Fruit fly (Drosophila melanogaster) whole organism, embryonic: ENCODE results near the gene Gprk2.

Experiments used
- ATbp ChIP-seq: fragments of 200-800 bp; sonication (Bioruptor generic); optimal IDR thresholded peaks from 2 replicates; lab custom pipeline; 2017; ENCODE audit warnings: missing biosample characterization, mild to moderate bottlenecking, missing genetic modification characterization, missing genetic modification reagents
- Asciz ChIP-seq: fragments of 200-800 bp; sonication (Bioruptor generic); optimal IDR thresholded peaks from 2 replicates; lab custom pipeline; 2017; ENCODE audit warnings: missing biosample characterization, mild to moderate bottlenecking, missing genetic modification characterization, missing genetic modification reagents
- B-H2 ChIP-seq: fragments of 200-800 bp; sonication (Bioruptor generic); optimal IDR thresholded peaks from 2 replicates; lab custom pipeline; 2018; ENCODE audit warnings: missing biosample characterization, mild to moderate bottlenecking, missing genetic modification characterization
- Bteb2 ChIP-seq: fragments of 200-800 bp; sonication (Bioruptor generic); optimal IDR thresholded peaks from 2 replicates; lab custom pipeline; 2016; ENCODE audit warnings: missing biosample characterization, missing genetic modification characterization
- CG10274 ChIP-seq: fragments of 200-800 bp; sonication (Bioruptor generic); optimal IDR thresholded peaks from 3 replicates; lab custom pipeline; 2017; ENCODE audit warnings: missing biosample characterization, mild to moderate bottlenecking, missing genetic modification characterization
- CG11560 ChIP-seq: fragments of 200-800 bp; sonication (Bioruptor generic); IDR thresholded peaks from 3 replicates; pipeline ENCODE4 v1.3.6; 2022; ENCODE audit warnings: missing biosample characterization, missing genetic modification characterization
- CG13296 ChIP-seq: fragments of 200-800 bp; sonication (Bioruptor generic); optimal IDR thresholded peaks from 3 replicates; lab custom pipeline; 2018; ENCODE audit warnings: missing biosample characterization, mild to moderate bottlenecking, missing genetic modification characterization
- CG15479 ChIP-seq: fragments of 200-800 bp; sonication (Bioruptor generic); optimal IDR thresholded peaks from 3 replicates; lab custom pipeline; 2019; ENCODE audit warnings: missing biosample characterization, mild to moderate bottlenecking, missing genetic modification characterization, moderate library complexity
- CG18476 ChIP-seq: fragments of 200-800 bp; sonication (Bioruptor generic); optimal IDR thresholded peaks from 2 replicates; lab custom pipeline; 2016; ENCODE audit warnings: missing biosample characterization, mild to moderate bottlenecking, missing genetic modification characterization
- CG18764 ChIP-seq: fragments of 200-800 bp; sonication (Bioruptor generic); optimal IDR thresholded peaks from 3 replicates; lab custom pipeline; 2016; ENCODE audit warnings: missing biosample characterization, missing genetic modification characterization
- CG31441 ChIP-seq: fragments of 200-800 bp; sonication (Bioruptor generic); IDR thresholded peaks from 2 replicates; pipeline ENCODE4 v1.3.6; 2022; ENCODE audit warnings: missing biosample characterization, missing genetic modification characterization
- CG33213 ChIP-seq: fragments of 200-800 bp; sonication (Bioruptor generic); optimal IDR thresholded peaks from 3 replicates; lab custom pipeline; 2016; ENCODE audit warnings: missing biosample characterization, missing genetic modification characterization
- CG34422 ChIP-seq: fragments of 200-800 bp; sonication (Bioruptor generic); IDR thresholded peaks from 3 replicates; pipeline ENCODE4 v1.3.6; 2022; ENCODE audit warnings: missing biosample characterization, missing genetic modification characterization
- CG4360 ChIP-seq: fragments of 200-800 bp; sonication (Bioruptor generic); IDR thresholded peaks from 2 replicates; pipeline ENCODE4 v1.3.6; 2022; ENCODE audit warnings: missing biosample characterization, missing genetic modification characterization
- CG5180 ChIP-seq: fragments of 200-800 bp; sonication (Bioruptor generic); optimal IDR thresholded peaks from 3 replicates; lab custom pipeline; 2017; ENCODE audit warnings: missing biosample characterization, missing genetic modification characterization, mild to moderate bottlenecking, moderate library complexity, missing genetic modification reagents
- CG7839 ChIP-seq: fragments of 200-800 bp; sonication (Bioruptor generic); optimal IDR thresholded peaks from 3 replicates; lab custom pipeline; 2018; ENCODE audit warnings: missing biosample characterization, mild to moderate bottlenecking, missing genetic modification characterization, moderate library complexity
- D19A ChIP-seq: fragments of 200-800 bp; optimal IDR thresholded peaks from 3 replicates; lab custom pipeline; 2019; ENCODE audit warnings: missing biosample characterization, mild to moderate bottlenecking, missing genetic modification characterization, moderate library complexity
- Dad ChIP-seq: fragments of 200-800 bp; sonication (Bioruptor generic); optimal IDR thresholded peaks from 3 replicates; lab custom pipeline; 2016; ENCODE audit warnings: missing biosample characterization, missing genetic modification characterization
- Hmx ChIP-seq: fragments of 200-800 bp; sonication (Bioruptor generic); optimal IDR thresholded peaks from 2 replicates; lab custom pipeline; 2016; ENCODE audit warnings: missing biosample characterization, missing genetic modification characterization
- Hr3 ChIP-seq: fragments of 200-800 bp; sonication (Bioruptor generic); optimal IDR thresholded peaks from 3 replicates; lab custom pipeline; 2016; ENCODE audit warnings: missing biosample characterization, missing genetic modification characterization
- Lhr ChIP-seq: fragments of 200-800 bp; sonication (Bioruptor generic); optimal IDR thresholded peaks from 3 replicates; lab custom pipeline; 2017; ENCODE audit warnings: mild to moderate bottlenecking, missing biosample characterization, missing genetic modification reagents, missing genetic modification characterization
- Lpt ChIP-seq: fragments of >200 bp; optimal IDR thresholded peaks from 2 replicates; lab custom pipeline; 2018; ENCODE audit warnings: missing biosample characterization, missing genetic modification characterization
- Mrtf ChIP-seq: fragments of 200-800 bp; sonication (Bioruptor generic); IDR thresholded peaks from 3 replicates; pipeline ENCODE4 v1.3.6; 2022; ENCODE audit warnings: missing biosample characterization, missing genetic modification characterization
- Nf-YB ChIP-seq: fragments of 200-800 bp; sonication (Bioruptor generic); optimal IDR thresholded peaks from 3 replicates; lab custom pipeline; 2019; ENCODE audit warnings: missing biosample characterization, mild to moderate bottlenecking, missing genetic modification characterization, moderate library complexity
- Sin3A ChIP-seq: fragments of >200 bp; optimal IDR thresholded peaks from 2 replicates; lab custom pipeline; 2018
- Vsx1 ChIP-seq: fragments of 200-800 bp; sonication (Bioruptor generic); optimal IDR thresholded peaks from 2 replicates; lab custom pipeline; 2017; ENCODE audit warnings: missing biosample characterization, mild to moderate bottlenecking, missing genetic modification characterization, missing genetic modification reagents
- amos ChIP-seq: fragments of 200-800 bp; sonication (Bioruptor generic); IDR thresholded peaks from 2 replicates; pipeline ENCODE4 v1.3.6; 2022; ENCODE audit warnings: missing biosample characterization, missing genetic modification characterization; ENCODE audit not compliant: partially characterized antibody
- dm ChIP-seq: fragments of 200-800 bp; sonication (Bioruptor generic); optimal IDR thresholded peaks from 3 replicates; lab custom pipeline; 2016; ENCODE audit warnings: missing biosample characterization, missing genetic modification characterization
- dpn ChIP-seq, 2 experiments: fragments of 200-800 bp; sonication (Bioruptor generic); optimal IDR thresholded peaks; 3 replicates each; lab custom pipeline; 2016; ENCODE audit warnings: missing biosample characterization in 2 of 2, missing genetic modification characterization in 2 of 2
- dysf ChIP-seq: fragments of 200-800 bp; sonication (Bioruptor generic); IDR thresholded peaks from 3 replicates; pipeline ENCODE4 v1.3.6; 2022; ENCODE audit warnings: missing biosample characterization, missing genetic modification characterization
- ems ChIP-seq: fragments of 200-800 bp; sonication (Bioruptor generic); optimal IDR thresholded peaks from 3 replicates; lab custom pipeline; 2016; ENCODE audit warnings: missing biosample characterization, missing genetic modification characterization
- gcm2 ChIP-seq: fragments of 200-800 bp; sonication (Bioruptor generic); optimal IDR thresholded peaks from 2 replicates; lab custom pipeline; 2016; ENCODE audit warnings: missing biosample characterization, missing genetic modification characterization
- gro ChIP-seq: fragments of 200-800 bp; sonication (Bioruptor generic); optimal IDR thresholded peaks from 2 replicates; lab custom pipeline; 2016; ENCODE audit warnings: missing biosample characterization, missing genetic modification characterization
- ham ChIP-seq: fragments of 200-800 bp; sonication (Bioruptor generic); IDR thresholded peaks from 2 replicates; pipeline ENCODE4 v1.3.6; 2022; ENCODE audit warnings: missing biosample characterization, missing genetic modification characterization
- hbn ChIP-seq: fragments of 200-800 bp; sonication (Bioruptor generic); IDR thresholded peaks from 2 replicates; pipeline ENCODE4 v1.3.6; 2022; ENCODE audit warnings: missing biosample characterization, missing genetic modification characterization; ENCODE audit not compliant: partially characterized antibody
- nau ChIP-seq: fragments of 200-800 bp; sonication (Bioruptor generic); optimal IDR thresholded peaks from 3 replicates; lab custom pipeline; 2017; ENCODE audit warnings: missing biosample characterization, mild to moderate bottlenecking, missing genetic modification characterization, missing genetic modification reagents
- nerfin-2 ChIP-seq: fragments of 200-800 bp; sonication (Bioruptor generic); IDR thresholded peaks from 2 replicates; pipeline ENCODE4 v1.3.6; 2022; ENCODE audit warnings: missing biosample characterization, missing genetic modification characterization; ENCODE audit not compliant: partially characterized antibody
- p53 ChIP-seq: fragments of 200-800 bp; sonication (Bioruptor generic); optimal IDR thresholded peaks from 2 replicates; lab custom pipeline; 2016; ENCODE audit warnings: missing biosample characterization, missing genetic modification characterization
- pum ChIP-seq: fragments of 200-800 bp; sonication (Bioruptor generic); optimal IDR thresholded peaks from 2 replicates; lab custom pipeline; 2016; ENCODE audit warnings: missing biosample characterization, missing genetic modification characterization
- schlank ChIP-seq: fragments of 200-800 bp; sonication (Bioruptor generic); optimal IDR thresholded peaks from 2 replicates; lab custom pipeline; 2018; ENCODE audit warnings: missing biosample characterization, mild to moderate bottlenecking, missing genetic modification characterization
- sens ChIP-seq: fragments of 200-800 bp; sonication (Bioruptor generic); peaks from one replicate; lab custom pipeline; 2016; ENCODE audit warnings: missing biosample characterization, missing genetic modification characterization
- sob ChIP-seq: fragments of 200-800 bp; sonication (Bioruptor generic); IDR thresholded peaks from 2 replicates; pipeline ENCODE4 v1.3.6; 2022; ENCODE audit warnings: missing biosample characterization, missing genetic modification characterization
- ssp ChIP-seq: fragments of 200-800 bp; sonication (Bioruptor generic); IDR thresholded peaks from 2 replicates; pipeline ENCODE4 v1.3.6; 2022; ENCODE audit warnings: missing biosample characterization, missing genetic modification characterization
- stwl ChIP-seq: fragments of 200-800 bp; sonication (Bioruptor generic); optimal IDR thresholded peaks from 3 replicates; lab custom pipeline; 2018; ENCODE audit warnings: missing biosample characterization, mild to moderate bottlenecking, missing genetic modification characterization, moderate library complexity
- tio ChIP-seq: fragments of 200-800 bp; sonication (Bioruptor generic); optimal IDR thresholded peaks from 2 replicates; lab custom pipeline; 2017; ENCODE audit warnings: missing biosample characterization, missing genetic modification characterization, inconsistent platforms
- tll ChIP-seq, 2 experiments: fragments of 200-800 bp in 1 of 2; fragments of >200 bp in 1 of 2; sonication (Bioruptor generic) in 1 of 2; optimal IDR thresholded peaks; 2 replicates each; lab custom pipeline; 2017 to 2019; ENCODE audit warnings: missing biosample characterization in 2 of 2, missing genetic modification characterization in 2 of 2, mild to moderate bottlenecking in 1 of 2, moderate library complexity in 1 of 2
- toy ChIP-seq: fragments of 200-800 bp; sonication (Bioruptor generic); IDR thresholded peaks from 2 replicates; pipeline ENCODE4 v1.3.6; 2022; ENCODE audit warnings: missing biosample characterization, missing genetic modification characterization
- unc-4 ChIP-seq: fragments of 200-800 bp; sonication (Bioruptor generic); IDR thresholded peaks from 2 replicates; pipeline ENCODE4 v1.3.6; 2022; ENCODE audit warnings: missing biosample characterization, missing genetic modification characterization; ENCODE audit not compliant: partially characterized antibody
- vfl ChIP-seq: fragments of 200-800 bp; sonication (Bioruptor generic); optimal IDR thresholded peaks from 2 replicates; lab custom pipeline; 2016; ENCODE audit warnings: missing biosample characterization, missing genetic modification characterization
- vnd ChIP-seq: fragments of 200-800 bp; sonication (Bioruptor generic); IDR thresholded peaks from 3 replicates; pipeline ENCODE4 v1.3.6; 2022; ENCODE audit warnings: missing biosample characterization, missing genetic modification characterization; ENCODE audit not compliant: partially characterized antibody

Gene Gprk2

DNA sequence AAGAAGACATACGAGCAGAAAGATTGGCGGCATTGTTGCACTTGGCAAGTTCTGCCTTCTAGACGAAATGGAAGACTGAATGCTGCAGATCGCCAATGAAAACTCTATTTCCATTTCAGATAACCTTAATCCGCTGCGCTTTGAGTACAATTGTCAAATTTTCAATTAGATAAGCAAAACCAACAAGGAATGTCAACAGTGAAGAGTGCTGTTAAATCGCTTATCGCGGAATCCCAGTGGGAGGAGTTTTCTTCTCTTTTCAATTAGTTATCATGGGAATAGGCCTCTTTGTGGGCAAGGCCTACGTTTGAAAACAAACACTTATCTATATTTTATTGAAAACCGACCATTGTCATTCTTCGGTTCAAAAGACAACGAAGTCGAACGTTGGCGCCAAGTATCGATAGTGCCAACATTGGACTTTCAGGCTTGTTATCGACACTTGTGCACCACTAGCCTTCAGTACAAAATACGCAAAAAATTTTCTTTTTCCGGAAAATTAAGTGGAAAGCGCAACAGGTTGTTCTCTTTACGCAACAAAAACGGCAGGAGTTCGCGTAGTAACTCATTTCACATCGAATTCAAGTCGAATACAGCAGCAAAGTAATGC lies 9.7 kb upstream of the Gprk2 start, which contains the start of the genes Ugt35D1 and Gcn2 (continued):
- TF ChIP-seq vfl (GFP tag; lab: Kevin White, UChicago) (no peak), ems (no peak), Sin3A (lab: Kevin White, UChicago) (no peak), Mrtf (GFP tag; lab: Robert Waterston, UW) (no peak), B-H2 (GFP tag; lab: Kevin White, UChicago) (no peak), Asciz (peak; percentile 84), Vsx1 (GFP tag; lab: Kevin White, UChicago) (no peak), Hmx (no peak), Hr3 (GFP tag; lab: Kevin White, UChicago) (no peak), CG13296 (GFP tag; lab: Kevin White, UChicago) (peak; percentile 29), tio (GFP tag; lab: Kevin White, UChicago) (no peak), CG18764 (peak; percentile 46), CG11560 (tag; lab: Robert Waterston, UW) (no peak), nau (GFP tag; lab: Kevin White, UChicago) (no peak), CG18476 (GFP tag; lab: Kevin White, UChicago) (peak; percentile 29), ham (no peak), unc-4 (GFP tag; lab: Robert Waterston, UW) (peak; percentile 68), dysf (GFP tag; lab: Robert Waterston, UW) (no peak), dpn (GFP tag; optimal IDR thresholded peaks at IDR 0.05; lab: Kevin White, UChicago) (peak in 1 of 2 experiments; percentile 38), CG15479 (GFP tag; lab: Kevin White, UChicago) (peak; percentile 43), p53 (GFP tag; lab: Kevin White, UChicago) (no peak), Dad (GFP tag; lab: Kevin White, UChicago) (no peak), sob (peak; percentile 23; the same call in 1 of the 2 replicates), dm (no peak), CG34422 (no peak), CG5180 (GFP tag; lab: Kevin White, UChicago) (peak; percentile 72), amos (GFP tag; lab: Robert Waterston, UW) (peak; percentile 57; the same call in 1 of the 2 replicates), tll (GFP tag; optimal IDR thresholded peaks at IDR 0.05; lab: Kevin White, UChicago) (no peak), toy (GFP tag; lab: Robert Waterston, UW) (no peak), CG4360 (GFP tag; lab: Robert Waterston, UW) (peak; percentile 61), CG33213 (GFP tag; lab: Kevin White, UChicago) (no peak), vnd (GFP tag; lab: Robert Waterston, UW) (peak; percentile 50; the same call in 2 of the 3 replicates), gcm2 (GFP tag; lab: Kevin White, UChicago) (no peak), stwl (tag; lab: Kevin White, UChicago) (peak; percentile 46), D19A (tag; lab: Kevin White, UChicago) (no peak), schlank (tag; lab: Kevin White, UChicago) (no peak), gro (GFP tag; lab: Kevin White, UChicago) (no peak), Lhr (GFP tag; lab: Kevin White, UChicago) (peak; percentile 57), Bteb2 (GFP tag; lab: Kevin White, UChicago) (no peak), nerfin-2 (GFP tag; lab: Robert Waterston, UW) (0 out of 2 replicates have a peak, but pooled peaks have one; percentile 35), CG31441 (GFP tag; lab: Robert Waterston, UW) (no peak), ATbp (GFP tag; lab: Kevin White, UChicago) (peak; percentile 86), hbn (GFP tag; lab: Robert Waterston, UW) (peak; percentile 57), CG10274 (GFP tag; lab: Kevin White, UChicago) (no peak), Nf-YB (peak; percentile 7), pum (GFP tag; lab: Kevin White, UChicago) (peak; percentile 44), sens (peak; percentile 94), Lpt (GFP tag; lab: Kevin White, UChicago) (no peak), ssp (GFP tag; lab: Robert Waterston, UW) (no peak), CG7839 (tag; lab: Kevin White, UChicago) (no peak)
